Worm (Caenorhabditis elegans): Measurements from ENCODE around the gene T14G12.12.

T14G12.12 gene

ce11 chrX:3803314-3803713 is 45.0 kb upstream of the T14G12.12 start, which contains the start of gene F35A5.8 (continued):
- TF ChIP-seq gmeb-2 (tag; optimal IDR thresholded peaks at IDR 0.05) (no peak), K02D7.2 (tag; optimal IDR thresholded peaks at IDR 0.05) (no peak), ceh-22 (tag; optimal IDR thresholded peaks at IDR 0.05) (no peak), dmd-4 (tag; optimal IDR thresholded peaks at IDR 0.05; ENCODE audit: borderline replicate concordance) (no peak), hlh-15 (tag; optimal IDR thresholded peaks at IDR 0.05) (no peak), nfya-1 (tag; optimal IDR thresholded peaks at IDR 0.05) (peak; percentile 50), tbx-2 (tag; optimal IDR thresholded peaks at IDR 0.05) (peak; percentile 47), hlh-8 (tag; optimal IDR thresholded peaks at IDR 0.05) (no peak), pqm-1 (tag; optimal IDR thresholded peaks at IDR 0.05) (no peak), ceh-31 (tag; optimal IDR thresholded peaks at IDR 0.05) (peak; percentile 46), ama-1 (optimal IDR thresholded peaks at IDR 0.05) (no peak), pax-1 (tag; optimal IDR thresholded peaks at IDR 0.05) (no peak), ceh-34 (tag; optimal IDR thresholded peaks at IDR 0.05) (no peak), hlh-30 (tag; optimal IDR thresholded peaks at IDR 0.05; ENCODE audit: insufficient read depth) (no peak), ttx-3 (tag; optimal IDR thresholded peaks at IDR 0.05) (peak; percentile 10), elt-4 (tag; optimal IDR thresholded peaks at IDR 0.05) (no peak), fkh-10 (GFP tag; optimal IDR thresholded peaks at IDR 0.05) (no peak), zip-5 (tag; optimal IDR thresholded peaks at IDR 0.05) (peak; percentile 22), nhr-11 (tag; optimal IDR thresholded peaks at IDR 0.05) (no peak), elt-2 (tag; optimal IDR thresholded peaks at IDR 0.05) (no peak)

ce11 chrX:3802743-3803142 is 44.4 kb upstream of the T14G12.12 start:
- TF ChIP-seq unc-42 (tag; optimal IDR thresholded peaks at IDR 0.05): peak; percentile 53
- no peak for TF ChIP-seq lim-6 (tag; optimal IDR thresholded peaks at IDR 0.05)
- TF ChIP-seq ceh-48 (tag; optimal IDR thresholded peaks at IDR 0.05): peak; percentile 95
- no peak for TF ChIP-seq pax-1 (tag; optimal IDR thresholded peaks at IDR 0.05)
- TF ChIP-seq dve-1 (tag; optimal IDR thresholded peaks at IDR 0.05): no peak
- TF ChIP-seq hlh-13 (GFP tag; optimal IDR thresholded peaks at IDR 0.05): no peak
- TF ChIP-seq mec-3 (tag; optimal IDR thresholded peaks at IDR 0.05; ENCODE audit: borderline replicate concordance): peak; percentile 8
- peak; percentile 2 for TF ChIP-seq nfya-1 (tag; optimal IDR thresholded peaks at IDR 0.05)
- no peak for TF ChIP-seq pqm-1 (tag; optimal IDR thresholded peaks at IDR 0.05)
- no peak for TF ChIP-seq sox-2 (GFP tag; IDR thresholded peaks at IDR 0.05)
- no peak for TF ChIP-seq F13H6.1 (tag; optimal IDR thresholded peaks at IDR 0.05)
- no peak for TF ChIP-seq lin-11 (tag; optimal IDR thresholded peaks at IDR 0.05)
- TF ChIP-seq pha-4 (tag; optimal IDR thresholded peaks at IDR 0.05): no peak
- no peak for TF ChIP-seq ceh-45 (GFP tag; IDR thresholded peaks at IDR 0.05)
- TF ChIP-seq madf-2 (tag; optimal IDR thresholded peaks at IDR 0.05): no peak
- no peak for TF ChIP-seq zip-5 (tag; optimal IDR thresholded peaks at IDR 0.05)
- TF ChIP-seq gmeb-2 (tag; optimal IDR thresholded peaks at IDR 0.05): no peak
- no peak for TF ChIP-seq che-1 (tag; optimal IDR thresholded peaks at IDR 0.05)
- TF ChIP-seq unc-55 (GFP tag; optimal IDR thresholded peaks at IDR 0.05): no peak
- no peak for TF ChIP-seq ceh-18 (tag; optimal IDR thresholded peaks at IDR 0.05)
- TF ChIP-seq nhr-11 (tag; optimal IDR thresholded peaks at IDR 0.05): no peak
- TF ChIP-seq npax-4 (tag; optimal IDR thresholded peaks at IDR 0.05): no peak
- peak; percentile 13 for TF ChIP-seq ref-2 (tag; optimal IDR thresholded peaks at IDR 0.05)
- no peak for TF ChIP-seq C08G9.2 (tag; optimal IDR thresholded peaks at IDR 0.05)
- TF ChIP-seq fkh-10 (GFP tag; optimal IDR thresholded peaks at IDR 0.05): no peak
- TF ChIP-seq ceh-34 (tag; optimal IDR thresholded peaks at IDR 0.05): peak; percentile 28
- TF ChIP-seq ets-4 (tag; optimal IDR thresholded peaks at IDR 0.05): no peak
- TF ChIP-seq ztf-16 (tag; optimal IDR thresholded peaks at IDR 0.05): no peak
- no peak for TF ChIP-seq pag-3 (tag; optimal IDR thresholded peaks at IDR 0.05; ENCODE audit: borderline replicate concordance)
- TF ChIP-seq hlh-30 (tag; optimal IDR thresholded peaks at IDR 0.05; ENCODE audit: insufficient read depth): no peak
- no peak for TF ChIP-seq ttx-3 (tag; optimal IDR thresholded peaks at IDR 0.05)
- TF ChIP-seq Y22D7AL.16 (tag; optimal IDR thresholded peaks at IDR 0.05): no peak
- no peak for TF ChIP-seq ceh-14 (tag; optimal IDR thresholded peaks at IDR 0.05)
- no peak for TF ChIP-seq elt-4 (tag; optimal IDR thresholded peaks at IDR 0.05)
- TF ChIP-seq ahr-1 (tag; optimal IDR thresholded peaks at IDR 0.05): no peak
- TF ChIP-seq ceh-31 (tag; optimal IDR thresholded peaks at IDR 0.05): peak; percentile 21
- no peak for TF ChIP-seq rnt-1 (tag; optimal IDR thresholded peaks at IDR 0.05)
- TF ChIP-seq unc-86 (tag; optimal IDR thresholded peaks at IDR 0.05): no peak
- TF ChIP-seq T23F11.4 (GFP tag; optimal IDR thresholded peaks at IDR 0.05): no peak
- no peak for TF ChIP-seq dmd-4 (tag; optimal IDR thresholded peaks at IDR 0.05; ENCODE audit: borderline replicate concordance)
- peak; percentile 1 for TF ChIP-seq sdc-2 (tag; optimal IDR thresholded peaks at IDR 0.05)
- no peak for TF ChIP-seq tbx-2 (tag; optimal IDR thresholded peaks at IDR 0.05)
- TF ChIP-seq C38D4.7 (GFP tag; optimal IDR thresholded peaks at IDR 0.05): no peak
- TF ChIP-seq nhr-232 (tag; optimal IDR thresholded peaks at IDR 0.05): no peak
- TF ChIP-seq odd-2 (tag; optimal IDR thresholded peaks at IDR 0.05): no peak
